Fruit fly (Drosophila melanogaster): ENCODE measurements around the gene CG16756.

DNA sequence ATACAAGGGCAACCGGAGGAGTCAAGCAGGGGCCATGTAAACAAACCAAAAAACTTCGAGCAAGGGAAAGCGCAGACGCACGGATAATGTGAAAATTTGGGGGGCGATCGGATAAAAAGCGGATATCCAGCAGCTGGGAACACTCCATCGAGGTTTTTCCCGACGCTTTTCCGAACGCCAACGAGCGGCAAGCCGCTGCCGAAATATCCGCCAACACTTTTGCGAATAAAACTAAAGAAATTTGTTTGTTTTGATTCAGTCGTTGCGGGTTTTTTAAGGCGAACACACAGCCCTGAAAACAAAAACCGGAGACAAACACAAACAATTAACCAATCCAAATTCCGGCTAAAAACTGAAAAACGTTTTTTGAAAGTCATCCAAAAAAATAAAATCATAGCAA lies 19.1 kb downstream of the CG16756 start, which contains the start of gene SPR:
- TF ChIP-seq CG7045 (GFP tag; optimal IDR thresholded peaks at IDR 0.05): no peak
- no peak for TF ChIP-seq CG11617 (GFP tag; optimal IDR thresholded peaks at IDR 0.05)
- TF ChIP-seq Mnt (GFP tag; optimal IDR thresholded peaks at IDR 0.05): no peak
- TF ChIP-seq tj (GFP tag; optimal IDR thresholded peaks at IDR 0.05): no peak
- TF ChIP-seq kay (GFP tag; ENCODE audit: borderline replicate concordance): no peak
- TF ChIP-seq CG5204 (GFP tag; optimal IDR thresholded peaks at IDR 0.05): no peak
- no peak for TF ChIP-seq cnc (optimal IDR thresholded peaks at IDR 0.05)
- TF ChIP-seq bab1 (GFP tag; optimal IDR thresholded peaks at IDR 0.05): no peak
